Worm (Caenorhabditis elegans) whole organism, L2 larva: ENCODE data around the gene K08D9.10.

ENCODE experiments used
- C34F6.9 ChIP-seq: fragments of 150-350 bp; optimal IDR thresholded peaks from 2 replicates; lab custom pipeline; 2014; ENCODE audit warnings: missing biosample characterization, missing genetic modification characterization
- F13H6.1 ChIP-seq: sonication (generic microtip); optimal IDR thresholded peaks from 2 replicates; lab custom pipeline; 2016; ENCODE audit warnings: missing genetic modification characterization, missing compliant biosample characterization
- R02D3.7 ChIP-seq: fragments of 150-350 bp; optimal IDR thresholded peaks from 2 replicates; lab custom pipeline; 2014; ENCODE audit warnings: missing biosample characterization, missing genetic modification characterization
- Y55F3AM.14 ChIP-seq: fragments of 200-800 bp; sonication (Bioruptor generic); optimal IDR thresholded peaks from 2 replicates; lab custom pipeline; 2018; ENCODE audit warnings: mild to moderate bottlenecking, missing genetic modification characterization, missing compliant biosample characterization
- ZK546.5 ChIP-seq: sonication (generic microtip); optimal IDR thresholded peaks from 2 replicates; lab custom pipeline; 2017; ENCODE audit warnings: missing biosample characterization, missing genetic modification characterization
- alr-1 ChIP-seq: fragments of 150-350 bp; optimal IDR thresholded peaks from 2 replicates; lab custom pipeline; 2014; ENCODE audit warnings: missing biosample characterization, missing genetic modification characterization
- aly-2 ChIP-seq: fragments of 150-350 bp; optimal IDR thresholded peaks from 2 replicates; lab custom pipeline; 2014; ENCODE audit warnings: missing biosample characterization, missing genetic modification characterization
- ama-1 ChIP-seq: fragments of 150-350 bp; optimal IDR thresholded peaks from 2 replicates; lab custom pipeline; 2018; ENCODE audit warnings: inconsistent platforms
- blmp-1 ChIP-seq: sonication (generic microtip); optimal IDR thresholded peaks from 2 replicates; lab custom pipeline; 2017; ENCODE audit warnings: missing genetic modification characterization, mild to moderate bottlenecking, missing compliant biosample characterization, antibody characterized with exemption, moderate library complexity; ENCODE audit not compliant: insufficient read depth
- ceh-16 ChIP-seq: fragments of 150-350 bp; optimal IDR thresholded peaks from 2 replicates; lab custom pipeline; 2014; ENCODE audit warnings: missing biosample characterization, missing genetic modification characterization
- ceh-82 ChIP-seq: fragments of 150-350 bp; optimal IDR thresholded peaks from 2 replicates; lab custom pipeline; 2014; ENCODE audit warnings: missing biosample characterization, missing genetic modification characterization
- crh-2 ChIP-seq: sonication (generic microtip); optimal IDR thresholded peaks from 2 replicates; lab custom pipeline; 2017; ENCODE audit warnings: missing biosample characterization, missing genetic modification characterization
- dmd-4 ChIP-seq: sonication (generic microtip); optimal IDR thresholded peaks from 2 replicates; lab custom pipeline; 2017; ENCODE audit warnings: missing biosample characterization, missing genetic modification characterization
- egl-27 ChIP-seq: sonication (generic microtip); optimal IDR thresholded peaks from 3 replicates; lab custom pipeline; 2017; ENCODE audit warnings: missing biosample characterization, missing genetic modification reagents, missing genetic modification characterization
- elt-1 ChIP-seq: fragments of 150-350 bp; optimal IDR thresholded peaks from 2 replicates; lab custom pipeline; 2014; ENCODE audit warnings: missing biosample characterization, missing genetic modification characterization
- elt-3 ChIP-seq: sonication (generic microtip); optimal IDR thresholded peaks from 2 replicates; lab custom pipeline; 2017; ENCODE audit warnings: missing biosample characterization, missing genetic modification characterization
- fos-1 ChIP-seq: fragments of 150-350 bp; optimal IDR thresholded peaks from 2 replicates; lab custom pipeline; 2014; ENCODE audit warnings: missing biosample characterization, missing genetic modification characterization
- gmeb-1 ChIP-seq: fragments of 150-350 bp; optimal IDR thresholded peaks from 2 replicates; lab custom pipeline; 2014; ENCODE audit warnings: missing biosample characterization, missing genetic modification characterization
- lin-11 ChIP-seq: fragments of 150-350 bp; sonication (generic microtip); optimal IDR thresholded peaks from 2 replicates; lab custom pipeline; 2014; ENCODE audit warnings: missing biosample characterization, missing genetic modification characterization, inconsistent platforms, mixed read lengths
- lin-13 ChIP-seq: fragments of 150-350 bp; optimal IDR thresholded peaks from 2 replicates; lab custom pipeline; 2014; ENCODE audit warnings: missing biosample characterization, missing genetic modification reagents, missing genetic modification characterization
- lin-39 ChIP-seq: fragments of 150-350 bp; optimal IDR thresholded peaks from 2 replicates; lab custom pipeline; 2014; ENCODE audit warnings: missing biosample characterization, missing genetic modification reagents, missing genetic modification characterization
- mab-5 ChIP-seq: fragments of 150-350 bp; optimal IDR thresholded peaks from 2 replicates; lab custom pipeline; 2014; ENCODE audit warnings: missing biosample characterization, missing genetic modification characterization
- mbf-1 ChIP-seq: sonication (generic microtip); optimal IDR thresholded peaks from 2 replicates; lab custom pipeline; 2017; ENCODE audit warnings: missing biosample characterization, missing genetic modification characterization
- mdl-1 ChIP-seq, 2 experiments: fragments of 150-350 bp in 1 of 2; sonication (generic microtip) in 1 of 2; optimal IDR thresholded peaks; 2 replicates each; lab custom pipeline; 2017; ENCODE audit warnings: missing biosample characterization in 2 of 2, missing genetic modification characterization in 2 of 2
- nhr-10 ChIP-seq: sonication (generic microtip); optimal IDR thresholded peaks from 2 replicates; lab custom pipeline; 2017; ENCODE audit warnings: missing biosample characterization, missing genetic modification characterization
- nhr-11 ChIP-seq: fragments of 150-350 bp; optimal IDR thresholded peaks from 2 replicates; lab custom pipeline; 2014; ENCODE audit warnings: missing biosample characterization, missing genetic modification characterization
- nhr-12 ChIP-seq: fragments of 150-350 bp; optimal IDR thresholded peaks from 2 replicates; lab custom pipeline; 2014; ENCODE audit warnings: missing biosample characterization, missing genetic modification characterization
- nhr-129 ChIP-seq: fragments of 150-350 bp; optimal IDR thresholded peaks from 2 replicates; lab custom pipeline; 2014; ENCODE audit warnings: missing biosample characterization, missing genetic modification characterization
- nhr-21 ChIP-seq: fragments of 150-350 bp; optimal IDR thresholded peaks from 2 replicates; lab custom pipeline; 2014; ENCODE audit warnings: missing biosample characterization, missing genetic modification characterization
- nhr-23 ChIP-seq: fragments of 150-350 bp; optimal IDR thresholded peaks from 2 replicates; lab custom pipeline; 2014; ENCODE audit warnings: missing biosample characterization, missing genetic modification reagents, missing genetic modification characterization
- nhr-25 ChIP-seq: fragments of 150-350 bp; sonication (generic microtip); optimal IDR thresholded peaks from 3 replicates; lab custom pipeline; 2014; ENCODE audit warnings: missing biosample characterization, missing genetic modification characterization
- nhr-6 ChIP-seq: fragments of 150-350 bp; optimal IDR thresholded peaks from 2 replicates; lab custom pipeline; 2014; ENCODE audit warnings: missing biosample characterization, missing genetic modification characterization
- nhr-77 ChIP-seq: fragments of 150-350 bp; optimal IDR thresholded peaks from 2 replicates; lab custom pipeline; 2014; ENCODE audit warnings: missing biosample characterization, missing genetic modification characterization
- sem-4 ChIP-seq: fragments of 150-350 bp; optimal IDR thresholded peaks from 2 replicates; lab custom pipeline; 2014; ENCODE audit warnings: missing biosample characterization, missing genetic modification reagents, missing genetic modification characterization
- skn-1 ChIP-seq: sonication (generic microtip); optimal IDR thresholded peaks from 2 replicates; lab custom pipeline; 2017; ENCODE audit warnings: missing biosample characterization, missing genetic modification characterization
- sma-3 ChIP-seq: sonication (generic microtip); optimal IDR thresholded peaks from 2 replicates; lab custom pipeline; 2016; ENCODE audit warnings: missing genetic modification reagents, missing genetic modification characterization, missing compliant biosample characterization
- sma-9 ChIP-seq, 2 experiments: fragments of 150-350 bp in 1 of 2; sonication (generic microtip) in 1 of 2; optimal IDR thresholded peaks; 2 replicates each; lab custom pipeline; 2014 to 2016; ENCODE audit warnings: missing genetic modification characterization in 2 of 2, mild to moderate bottlenecking in 1 of 2, missing biosample characterization in 1 of 2, missing compliant biosample characterization in 1 of 2, missing genetic modification reagents in 1 of 2, moderate library complexity in 1 of 2
- unc-55 ChIP-seq: fragments of 150-350 bp; sonication (generic microtip); optimal IDR thresholded peaks from 3 replicates; lab custom pipeline; 2014; ENCODE audit warnings: missing biosample characterization, missing genetic modification reagents, missing genetic modification characterization
- unc-62 ChIP-seq: fragments of 150-350 bp; optimal IDR thresholded peaks from 2 replicates; lab custom pipeline; 2014; ENCODE audit warnings: missing biosample characterization, missing genetic modification reagents, missing genetic modification characterization
- zag-1 ChIP-seq: fragments of 150-350 bp; optimal IDR thresholded peaks from 2 replicates; lab custom pipeline; 2014; ENCODE audit warnings: missing biosample characterization, missing genetic modification characterization
- ztf-4 ChIP-seq: fragments of 150-350 bp; optimal IDR thresholded peaks from 2 replicates; lab custom pipeline; 2014; ENCODE audit warnings: missing biosample characterization, missing genetic modification characterization

The K08D9.10 gene

DNA sequence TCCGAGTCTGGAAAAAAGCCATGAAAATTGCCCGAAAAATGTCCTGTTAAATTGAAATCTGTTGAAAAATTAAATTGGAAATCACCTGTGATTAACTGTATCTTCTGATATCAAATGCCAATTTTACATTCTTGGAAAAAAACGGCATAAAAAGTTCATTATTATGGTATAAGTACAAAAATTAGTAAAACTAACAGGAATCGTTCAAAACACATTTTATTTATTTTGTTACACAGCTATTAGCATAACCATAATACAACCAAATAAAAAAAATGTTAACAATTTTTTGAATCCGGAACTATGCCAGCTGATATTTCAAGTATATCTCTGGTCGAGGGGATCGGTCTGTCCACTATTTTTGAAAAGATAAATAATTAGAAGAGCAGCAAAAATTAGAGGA, at the start of gene K08D9.10:
Gene K08D9.10, plus strand, starts transcription at position 301 of the 400 bp plus-strand sequence.
- TF ChIP-seq blmp-1 (tag; lab: Kevin White, UChicago) (no peak), gmeb-1 (tag; lab: Kevin White, UChicago) (no peak), nhr-129 (tag; lab: Kevin White, UChicago) (no peak), dmd-4 (tag; lab: Kevin White, UChicago) (no peak), elt-1 (tag; lab: Kevin White, UChicago) (no peak), ama-1 (no peak), egl-27 (tag; lab: Kevin White, UChicago) (no peak), nhr-21 (no peak), sem-4 (tag; lab: Kevin White, UChicago) (no peak), skn-1 (tag; lab: Kevin White, UChicago) (no peak), elt-3 (tag; lab: Kevin White, UChicago) (no peak), zag-1 (no peak), nhr-10 (tag; lab: Kevin White, UChicago) (no peak), lin-13 (no peak), Y55F3AM.14 (GFP tag; lab: Kevin White, UChicago) (no peak), ztf-4 (tag; lab: Kevin White, UChicago) (no peak), nhr-12 (tag; lab: Kevin White, UChicago) (no peak), nhr-23 (tag; lab: Kevin White, UChicago) (no peak), alr-1 (no peak)

ce11 chrV:3185855-3186254, 44.8 kb upstream of the K08D9.10 start:
- TF ChIP-seq crh-2: no peak
- TF ChIP-seq egl-27 (tag; lab: Kevin White, UChicago): no peak
- no peak for TF ChIP-seq lin-11 (tag; lab: Kevin White, UChicago)
- TF ChIP-seq nhr-11: no peak
- TF ChIP-seq lin-39: no peak
- TF ChIP-seq nhr-10 (tag; lab: Kevin White, UChicago): no peak
- TF ChIP-seq, all 48 proteins: peak for 0

DNA sequence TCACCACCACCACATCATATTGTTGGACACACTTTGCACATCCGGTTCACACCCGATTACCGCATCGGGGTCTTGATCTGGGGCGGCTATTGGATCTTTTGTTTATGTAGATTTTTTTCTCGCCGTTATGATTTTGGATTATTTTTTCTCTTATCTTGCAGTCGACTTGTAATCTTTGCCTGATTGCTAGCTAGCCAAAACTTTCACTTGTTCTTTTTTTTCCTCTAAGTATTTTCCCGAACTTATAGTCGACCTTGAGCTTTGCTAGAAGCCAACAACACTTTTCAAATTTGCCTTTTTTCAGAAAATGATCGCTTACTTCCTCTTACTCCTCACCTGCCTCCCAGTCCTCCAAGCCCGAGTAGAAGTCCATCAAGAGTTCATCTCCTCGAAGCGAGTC, 42.7 kb upstream of the K08D9.10 start, which contains the start of gene lag-2:
Gene lag-2, plus strand, starts transcription at position 301 of the 400 bp plus-strand sequence.
- no peak for TF ChIP-seq mbf-1 (tag; lab: Kevin White, UChicago)
- TF ChIP-seq unc-62 (GFP tag; lab: Kevin White, UChicago): no peak
- TF ChIP-seq skn-1 (tag; lab: Kevin White, UChicago): no peak
- TF ChIP-seq alr-1: no peak

- TF ChIP-seq R02D3.7 (tag; lab: Kevin White, UChicago) (no peak), fos-1 (tag; lab: Kevin White, UChicago) (peak; percentile 14), gmeb-1 (tag; lab: Kevin White, UChicago) (peak; percentile 43), crh-2 (peak; percentile 15), sma-9 (GFP tag; optimal IDR thresholded peaks at IDR 0.05; lab: Kevin White, UChicago) (peak; percentile 77), sma-9 (tag; optimal IDR thresholded peaks at IDR 0.05; lab: Kevin White, UChicago) (no peak), F13H6.1 (tag; lab: Kevin White, UChicago) (peak; percentile 7), sma-3 (peak; percentile 22), nhr-25 (tag; lab: Kevin White, UChicago) (peak; percentile 24), sem-4 (tag; lab: Kevin White, UChicago) (no peak), nhr-21 (peak; percentile 18)
Observed at ce11 chrV:3193091-3193608, 37.5 kb upstream of the K08D9.10 start, which contains the start of the genes Y73C8B.3 and Y73C8B.9. Gene Y73C8B.3, minus strand, starts transcription at chrV:3193237. Gene Y73C8B.9, plus strand, starts transcription at chrV:3193558.

DNA sequence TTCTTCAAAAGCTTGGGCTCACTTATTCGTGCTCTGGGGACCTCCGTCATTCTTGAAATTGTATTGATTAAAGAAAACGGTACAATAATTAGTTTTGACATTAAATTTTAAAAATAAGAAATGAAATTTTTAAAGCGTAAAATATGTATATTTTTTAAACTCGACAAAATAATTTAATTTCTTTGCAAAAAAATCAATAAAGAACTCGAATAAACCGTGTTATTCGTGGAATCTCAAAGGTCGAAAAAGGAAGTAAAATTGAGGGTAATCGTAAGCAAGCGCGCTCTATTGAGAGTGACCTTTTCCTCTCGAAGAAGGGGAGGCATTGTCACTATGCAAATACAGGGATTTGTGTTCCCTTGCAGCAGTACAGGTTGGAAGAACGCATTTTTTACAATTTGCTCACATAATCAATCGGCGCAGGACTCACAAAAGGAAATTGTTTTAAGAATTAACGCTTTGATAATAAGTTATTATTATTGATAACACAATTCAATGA, 35.7 kb upstream of the K08D9.10 start, which contains the start of gene Y73C8B.2:
Gene Y73C8B.2, minus strand, starts transcription at position 51 of the 499 bp plus-strand sequence.
- no peak for TF ChIP-seq sma-3
- TF ChIP-seq nhr-12 (tag; lab: Kevin White, UChicago): no peak
- TF ChIP-seq mab-5 (tag; lab: Kevin White, UChicago): no peak
- peak; percentile 27 for TF ChIP-seq crh-2
- no peak for TF ChIP-seq elt-1 (tag; lab: Kevin White, UChicago)
- TF ChIP-seq nhr-23 (tag; lab: Kevin White, UChicago): no peak
- TF ChIP-seq ceh-16 (tag; lab: Kevin White, UChicago): no peak
- no peak for TF ChIP-seq nhr-6 (tag; lab: Kevin White, UChicago)
- TF ChIP-seq mbf-1 (tag; lab: Kevin White, UChicago): no peak
- peak; percentile 54 for TF ChIP-seq nhr-25 (tag; lab: Kevin White, UChicago)
- peak; percentile 0 for TF ChIP-seq ztf-4 (tag; lab: Kevin White, UChicago)
- peak; percentile 7 for TF ChIP-seq gmeb-1 (tag; lab: Kevin White, UChicago)
- no peak for TF ChIP-seq lin-11 (tag; lab: Kevin White, UChicago)
- TF ChIP-seq skn-1 (tag; lab: Kevin White, UChicago): no peak
- no peak for TF ChIP-seq unc-62 (GFP tag; lab: Kevin White, UChicago)
- no peak for TF ChIP-seq aly-2
- TF ChIP-seq ceh-82 (tag; lab: Kevin White, UChicago): no peak
- TF ChIP-seq egl-27 (tag; lab: Kevin White, UChicago): no peak
- peak; percentile 70 for TF ChIP-seq fos-1 (tag; lab: Kevin White, UChicago)
- no peak for TF ChIP-seq alr-1
- TF ChIP-seq ZK546.5 (tag; lab: Kevin White, UChicago): no peak
- no peak for TF ChIP-seq dmd-4 (tag; lab: Kevin White, UChicago)
- no peak for TF ChIP-seq R02D3.7 (tag; lab: Kevin White, UChicago)
- no peak for TF ChIP-seq lin-39
- no peak for TF ChIP-seq mdl-1 (tag; optimal IDR thresholded peaks at IDR 0.05; lab: Kevin White, UChicago)
- TF ChIP-seq C34F6.9: peak; percentile 54
- no peak for TF ChIP-seq sma-9 (GFP tag; optimal IDR thresholded peaks at IDR 0.05; lab: Kevin White, UChicago)
- no peak for TF ChIP-seq sma-9 (tag; optimal IDR thresholded peaks at IDR 0.05; lab: Kevin White, UChicago)
- no peak for TF ChIP-seq nhr-77 (tag; lab: Kevin White, UChicago)
- TF ChIP-seq unc-55 (GFP tag; lab: Kevin White, UChicago): peak; percentile 20
- no peak for TF ChIP-seq ama-1
